Worm (Caenorhabditis elegans) whole organism, L4 larva: ENCODE data around the gene F44G3.7.

Source experiments
- Y48G9A.11 ChIP-seq: fragments of 200-800 bp; sonication (Bioruptor generic); IDR thresholded peaks from 2 replicates; pipeline ENCODE4 v1.3.6; 2022; ENCODE audit warnings: missing genetic modification reagents, missing genetic modification characterization, missing compliant biosample characterization
- ZK337.2 ChIP-seq: fragments of 200-800 bp; sonication (Bioruptor generic); IDR thresholded peaks from 2 replicates; pipeline ENCODE4 v1.3.6; 2022; ENCODE audit warnings: missing genetic modification reagents, missing genetic modification characterization, missing compliant biosample characterization
- arid-1 ChIP-seq: fragments of 200-800 bp; sonication (Bioruptor generic); conservative IDR thresholded peaks from 2 replicates; pipeline ENCODE4 v1.3.6; 2022; ENCODE audit warnings: missing genetic modification reagents, missing genetic modification characterization, missing compliant biosample characterization
- ceh-20 ChIP-seq: fragments of 200-800 bp; sonication (Bioruptor generic); IDR thresholded peaks from 2 replicates; pipeline ENCODE4 v1.3.6; 2022; ENCODE audit warnings: missing genetic modification reagents, missing genetic modification characterization, missing compliant biosample characterization
- ceh-28 ChIP-seq: fragments of 150-350 bp; optimal IDR thresholded peaks from 2 replicates; lab custom pipeline; 2014; ENCODE audit warnings: missing biosample characterization, missing genetic modification reagents, missing genetic modification characterization
- ceh-32 ChIP-seq: sonication (generic microtip); optimal IDR thresholded peaks from 2 replicates; lab custom pipeline; 2016; ENCODE audit warnings: mild to moderate bottlenecking, missing genetic modification characterization, missing compliant biosample characterization; ENCODE audit not compliant: poor library complexity
- ces-1 ChIP-seq: fragments of 150-350 bp; sonication (generic microtip); optimal IDR thresholded peaks from 4 replicates; lab custom pipeline; 2014; ENCODE audit warnings: missing biosample characterization, missing genetic modification reagents, missing genetic modification characterization
- daf-16 ChIP-seq, 3 experiments: sonication (generic microtip); optimal IDR thresholded peaks; 2 replicates each; lab custom pipeline; 2016 to 2017; ENCODE audit warnings: missing genetic modification characterization in 3 of 3, missing genetic modification reagents in 3 of 3, mild to moderate bottlenecking in 2 of 3, missing compliant biosample characterization in 2 of 3, missing biosample characterization in 1 of 3, moderate library complexity in 1 of 3
- egl-27 ChIP-seq: sonication (generic microtip); optimal IDR thresholded peaks from 3 replicates; lab custom pipeline; 2017; ENCODE audit warnings: missing biosample characterization, missing genetic modification reagents, missing genetic modification characterization
- hif-1 ChIP-seq, 2 experiments: sonication (generic microtip); optimal IDR thresholded peaks; 2 replicates each; lab custom pipeline; 2016 to 2017; ENCODE audit warnings: missing compliant biosample characterization in 2 of 2, missing genetic modification characterization in 2 of 2, missing genetic modification reagents in 2 of 2, missing genotype in 2 of 2, mild to moderate bottlenecking in 1 of 2
- hlh-11 ChIP-seq: fragments of 200-800 bp; sonication (Bioruptor generic); optimal IDR thresholded peaks from 2 replicates; lab custom pipeline; 2018; ENCODE audit warnings: mild to moderate bottlenecking, missing genetic modification characterization, missing compliant biosample characterization
- lim-7 ChIP-seq: fragments of 200-800 bp; sonication (Bioruptor generic); IDR thresholded peaks from 2 replicates; pipeline ENCODE4 v1.3.6; 2022; ENCODE audit warnings: missing genetic modification characterization, missing compliant biosample characterization
- lin-29 ChIP-seq: fragments of 200-800 bp; sonication (Bioruptor generic); IDR thresholded peaks from 2 replicates; pipeline ENCODE4 v1.3.6; 2022; ENCODE audit warnings: missing genetic modification reagents, missing genetic modification characterization, missing compliant biosample characterization
- madf-9 ChIP-seq: fragments of 200-800 bp; sonication (Bioruptor generic); conservative IDR thresholded peaks from 2 replicates; pipeline ENCODE4 v1.3.6; 2022; ENCODE audit warnings: missing genetic modification reagents, missing genetic modification characterization, missing compliant biosample characterization
- mep-1 ChIP-seq: fragments of 150-350 bp; sonication (generic microtip); optimal IDR thresholded peaks from 3 replicates; lab custom pipeline; 2014; ENCODE audit warnings: missing biosample characterization, missing genetic modification characterization
- nhr-111 ChIP-seq: fragments of 200-800 bp; sonication (Bioruptor generic); optimal IDR thresholded peaks from 2 replicates; lab custom pipeline; 2018; ENCODE audit warnings: mild to moderate bottlenecking, missing genetic modification characterization, missing compliant biosample characterization
- nhr-237 ChIP-seq: sonication (generic microtip); optimal IDR thresholded peaks from 2 replicates; lab custom pipeline; 2017; ENCODE audit warnings: missing biosample characterization, missing genetic modification characterization
- nhr-28 ChIP-seq: fragments of 150-350 bp; optimal IDR thresholded peaks from 2 replicates; lab custom pipeline; 2014; ENCODE audit warnings: missing biosample characterization, missing genetic modification characterization
- nhr-48 ChIP-seq: sonication (generic microtip); optimal IDR thresholded peaks from 2 replicates; lab custom pipeline; 2016; ENCODE audit warnings: mild to moderate bottlenecking, missing genetic modification characterization, missing compliant biosample characterization
- nhr-6 ChIP-seq: fragments of 150-350 bp; optimal IDR thresholded peaks from 2 replicates; lab custom pipeline; 2014; ENCODE audit warnings: missing biosample characterization, missing genetic modification characterization
- php-3 ChIP-seq: fragments of 200-800 bp; sonication (Bioruptor generic); IDR thresholded peaks from 2 replicates; pipeline ENCODE4 v1.3.6; 2022; ENCODE audit warnings: missing genetic modification reagents, missing genetic modification characterization, missing compliant biosample characterization
- pqm-1 ChIP-seq: sonication (generic microtip); optimal IDR thresholded peaks from 2 replicates; lab custom pipeline; 2017; ENCODE audit warnings: missing biosample characterization, missing genetic modification characterization
- rbr-2 ChIP-seq: sonication (generic microtip); optimal IDR thresholded peaks from 2 replicates; lab custom pipeline; 2016; ENCODE audit warnings: missing genotype, missing genetic modification characterization, missing compliant biosample characterization
- set-16 ChIP-seq: fragments of 200-800 bp; sonication (Bioruptor generic); IDR thresholded peaks from 2 replicates; pipeline ENCODE4 v1.3.6; 2022; ENCODE audit warnings: missing genetic modification reagents, missing genetic modification characterization, missing compliant biosample characterization
- skn-1 ChIP-seq: fragments of 150-350 bp; optimal IDR thresholded peaks from 2 replicates; lab custom pipeline; 2014; ENCODE audit warnings: missing biosample characterization, missing genetic modification characterization
- snpc-1.2 ChIP-seq: fragments of 200-800 bp; sonication (Bioruptor generic); IDR thresholded peaks from 2 replicates; pipeline ENCODE4 v1.3.6; 2022; ENCODE audit warnings: missing genetic modification reagents, missing genetic modification characterization, missing compliant biosample characterization
- snpc-4 ChIP-seq: fragments of 150-350 bp; optimal IDR thresholded peaks from 2 replicates; lab custom pipeline; 2014; ENCODE audit warnings: missing biosample characterization, missing genetic modification characterization
- spr-1 ChIP-seq: sonication (generic microtip); optimal IDR thresholded peaks from 2 replicates; lab custom pipeline; 2016; ENCODE audit warnings: mild to moderate bottlenecking, missing genetic modification characterization, missing compliant biosample characterization
- unc-62 ChIP-seq, 3 experiments: fragments of 150-350 bp in 1 of 3; sonication (generic microtip); optimal IDR thresholded peaks in 2 of 3; peaks in 1 of 3; 1 replicate in 1 of 3; 2 replicates in 2 of 3; lab custom pipeline; 2014 to 2017; ENCODE audit warnings: missing biosample characterization in 3 of 3, missing genetic modification characterization in 3 of 3, missing genetic modification reagents in 3 of 3, missing genotype in 1 of 3
- zfp-2 ChIP-seq: sonication (generic microtip); optimal IDR thresholded peaks from 2 replicates; lab custom pipeline; 2016; ENCODE audit warnings: mild to moderate bottlenecking, missing genetic modification characterization, missing compliant biosample characterization
- zfp-3 ChIP-seq: fragments of 200-800 bp; sonication (Bioruptor generic); conservative IDR thresholded peaks from 2 replicates; pipeline ENCODE4 v1.3.6; 2022; ENCODE audit warnings: missing genetic modification reagents, missing genetic modification characterization, missing compliant biosample characterization

F44G3.7 gene

ce11 chrV:16180350-16180749 is 43.4 kb upstream of the F44G3.7 start, which contains the start of gene str-106:
str-106 (plus strand) TSS chrV:16180650.
- no peak for TF ChIP-seq madf-9 (GFP tag; lab: Robert Waterston, UW)
- no peak for TF ChIP-seq lin-29 (GFP tag; lab: Robert Waterston, UW)
- TF ChIP-seq, all 104 proteins: peak for 0

- TF ChIP-seq nhr-6 (no peak), nhr-28 (tag; lab: Kevin White, UChicago) (no peak), hlh-11 (tag; lab: Kevin White, UChicago) (no peak), php-3 (no peak)
These were observed 38.8 kb upstream of the F44G3.7 start, which contains the start of gene cyp-33D1 for ce11 chrV:16175757-16176156. cyp-33D1 (minus strand) TSS chrV:16175857.

- TF ChIP-seq mep-1 = no peak
- TF ChIP-seq zfp-3 (GFP tag; lab: Robert Waterston, UW) = no peak
- TF ChIP-seq nhr-28 (tag; lab: Kevin White, UChicago) = peak; percentile 58
- no peak for TF ChIP-seq ceh-32
- no peak for TF ChIP-seq snpc-1.2 (GFP tag; lab: Robert Waterston, UW)
- no peak for TF ChIP-seq daf-16 (GFP tag; optimal IDR thresholded peaks at IDR 0.05; lab: Kevin White, UChicago)
- TF ChIP-seq daf-16 (tag; optimal IDR thresholded peaks at IDR 0.05; lab: Kevin White, UChicago) = peak; percentile 77
- TF ChIP-seq php-3 = peak; percentile 44; the same call in 1 of the 2 replicates
- no peak for TF ChIP-seq rbr-2 (tag; lab: Kevin White, UChicago)
- no peak for TF ChIP-seq ceh-20 (GFP tag; lab: Robert Waterston, UW)
- peak; percentile 59 for TF ChIP-seq pqm-1 (tag; lab: Kevin White, UChicago)
- TF ChIP-seq ces-1 (GFP tag; lab: Kevin White, UChicago) = no peak
- no peak for TF ChIP-seq egl-27 (tag; lab: Kevin White, UChicago)
- TF ChIP-seq lim-7 (GFP tag; lab: Robert Waterston, UW) = no peak
- no peak for TF ChIP-seq snpc-4 (tag; lab: Kevin White, UChicago)
- TF ChIP-seq set-16 (GFP tag; lab: Robert Waterston, UW) = no peak
- TF ChIP-seq Y48G9A.11 = no peak
- TF ChIP-seq spr-1 (tag; lab: Kevin White, UChicago) = no peak
These were observed 38.3 kb upstream of the F44G3.7 start for ce11 chrV:16175227-16175626.

ce11 chrV:16174109-16174508 is 37.2 kb upstream of the F44G3.7 start:
- no peak for TF ChIP-seq skn-1 (tag; lab: Kevin White, UChicago)
- TF ChIP-seq ZK337.2 = no peak
- no peak for TF ChIP-seq arid-1 (GFP tag; lab: Robert Waterston, UW)

- TF ChIP-seq arid-1 (GFP tag; lab: Robert Waterston, UW) (no peak), zfp-2 (tag; lab: Kevin White, UChicago) (no peak), unc-62 (GFP tag; optimal IDR thresholded peaks at IDR 0.05 in 1 of 2; lab: Kevin White, UChicago) (peak in 1 of 2 experiments; percentile 41), unc-62 (tag; optimal IDR thresholded peaks at IDR 0.05; lab: Kevin White, UChicago) (no peak)
These were observed 34.8 kb upstream of the F44G3.7 start, which contains the start of gene K05D4.9 for ce11 chrV:16171721-16172120. K05D4.9 (minus strand) TSS chrV:16171821.

ce11 chrV:16169026-16169425 is 32.1 kb upstream of the F44G3.7 start, which contains the start of gene str-111:
str-111 (minus strand) TSS chrV:16169126.
- TF ChIP-seq hif-1 (tag; optimal IDR thresholded peaks at IDR 0.05; lab: Kevin White, UChicago) (no peak), nhr-111 (GFP tag; lab: Kevin White, UChicago) (no peak), nhr-48 (tag; lab: Kevin White, UChicago) (no peak), nhr-237 (tag; lab: Kevin White, UChicago) (no peak), ceh-28 (tag; lab: Kevin White, UChicago) (no peak)
